Worm (Caenorhabditis elegans): ENCODE data around the gene Y38F1A.7.

Y38F1A.7 gene

ce11 chrII:13004160-13004871 lies 6.7 kb upstream of the Y38F1A.7 start (continued):
- TF ChIP-seq mab-5 (tag; optimal IDR thresholded peaks at IDR 0.05), result peak; percentile 58
- no peak for TF ChIP-seq dmd-4 (tag; optimal IDR thresholded peaks at IDR 0.05)
- no peak for TF ChIP-seq peb-1 (tag; optimal IDR thresholded peaks at IDR 0.05)
- TF ChIP-seq nhr-23 (tag; optimal IDR thresholded peaks at IDR 0.05), result no peak
- TF ChIP-seq gmeb-1 (tag; optimal IDR thresholded peaks at IDR 0.05), result peak; percentile 19
- TF ChIP-seq elt-1 (tag; optimal IDR thresholded peaks at IDR 0.05), result no peak
- no peak for TF ChIP-seq elt-3 (tag; optimal IDR thresholded peaks at IDR 0.05)
- TF ChIP-seq lin-39 (tag; optimal IDR thresholded peaks at IDR 0.05), result no peak

ce11 chrII:13003244-13003643 lies 5.6 kb upstream of the Y38F1A.7 start:
- no peak for TF ChIP-seq peb-1 (tag; optimal IDR thresholded peaks at IDR 0.05)
- TF ChIP-seq ceh-16 (tag; optimal IDR thresholded peaks at IDR 0.05), result no peak
- no peak for TF ChIP-seq nhr-21 (tag; optimal IDR thresholded peaks at IDR 0.05)
- no peak for TF ChIP-seq lin-11 (tag; optimal IDR thresholded peaks at IDR 0.05)
- peak; percentile 2 for TF ChIP-seq nhr-25 (tag; optimal IDR thresholded peaks at IDR 0.05)
- TF ChIP-seq nhr-6 (tag; optimal IDR thresholded peaks at IDR 0.05), result no peak
- TF ChIP-seq nhr-237 (tag; optimal IDR thresholded peaks at IDR 0.05), result no peak
- TF ChIP-seq fos-1 (tag; optimal IDR thresholded peaks at IDR 0.05), result no peak
- TF ChIP-seq ZK546.5 (tag; optimal IDR thresholded peaks at IDR 0.05), result no peak
- peak; percentile 17 for TF ChIP-seq sma-3 (GFP tag; optimal IDR thresholded peaks at IDR 0.05)
- no peak for TF ChIP-seq R02D3.7 (tag; optimal IDR thresholded peaks at IDR 0.05)
- no peak for TF ChIP-seq mbf-1 (tag; optimal IDR thresholded peaks at IDR 0.05)

ce11 chrII:13000753-13001152 lies 3.1 kb upstream of the Y38F1A.7 start, which contains the start of gene Y38F1A.8:
TSS of gene Y38F1A.8 (minus strand) at chrII:13000853.
- no peak for TF ChIP-seq ztf-4 (tag; optimal IDR thresholded peaks at IDR 0.05)
- no peak for TF ChIP-seq unc-55 (GFP tag; optimal IDR thresholded peaks at IDR 0.05)
- TF ChIP-seq Y55F3AM.14 (GFP tag; optimal IDR thresholded peaks at IDR 0.05), result no peak
- no peak for TF ChIP-seq sma-3 (GFP tag; optimal IDR thresholded peaks at IDR 0.05)
- no peak for TF ChIP-seq nhr-77 (tag; optimal IDR thresholded peaks at IDR 0.05)
- no peak for TF ChIP-seq nhr-12 (tag; optimal IDR thresholded peaks at IDR 0.05)
- TF ChIP-seq ama-1 (optimal IDR thresholded peaks at IDR 0.05), result no peak
- TF ChIP-seq nhr-10 (tag; optimal IDR thresholded peaks at IDR 0.05), result no peak
- no peak for TF ChIP-seq peb-1 (tag; optimal IDR thresholded peaks at IDR 0.05)
- TF ChIP-seq sem-4 (tag; optimal IDR thresholded peaks at IDR 0.05), result no peak
- no peak for TF ChIP-seq elt-1 (tag; optimal IDR thresholded peaks at IDR 0.05)
- TF ChIP-seq nhr-237 (tag; optimal IDR thresholded peaks at IDR 0.05), result no peak
- TF ChIP-seq aly-2 (tag; optimal IDR thresholded peaks at IDR 0.05), result no peak
- TF ChIP-seq nhr-6 (tag; optimal IDR thresholded peaks at IDR 0.05), result no peak
- no peak for TF ChIP-seq lin-39 (tag; optimal IDR thresholded peaks at IDR 0.05)
- no peak for TF ChIP-seq elt-3 (tag; optimal IDR thresholded peaks at IDR 0.05)

DNA sequence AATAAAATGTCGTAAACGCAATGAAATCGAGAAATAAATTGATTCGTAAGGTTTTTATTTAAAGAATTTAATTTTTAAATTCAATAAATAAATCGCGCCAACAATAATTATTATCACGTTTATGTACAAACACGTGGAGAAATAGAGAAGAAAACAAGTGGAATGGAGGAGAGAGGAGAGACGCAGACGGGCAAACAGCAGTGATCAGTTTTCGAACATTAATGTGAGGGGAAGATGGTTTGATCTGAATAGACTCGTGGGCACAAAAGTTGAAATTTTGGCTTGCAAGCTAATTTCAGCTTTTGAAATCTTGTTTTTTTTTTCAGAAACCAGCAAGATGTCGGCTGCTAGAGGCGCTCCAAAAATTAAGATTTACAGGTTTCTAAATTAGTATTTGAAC lies 1.4 kb downstream of the Y38F1A.7 start, which contains the start of gene hphd-1:
hphd-1 (minus strand) TSS at position 323 of the 400 bp plus-strand sequence.
- no peak for TF ChIP-seq nhr-23 (tag; optimal IDR thresholded peaks at IDR 0.05)
- TF ChIP-seq blmp-1 (tag; optimal IDR thresholded peaks at IDR 0.05; ENCODE audit: insufficient read depth), result no peak
- no peak for TF ChIP-seq unc-62 (GFP tag; optimal IDR thresholded peaks at IDR 0.05)
- TF ChIP-seq lin-13 (GFP tag; optimal IDR thresholded peaks at IDR 0.05), result peak; percentile 10
- peak; percentile 73 for TF ChIP-seq nhr-21 (tag; optimal IDR thresholded peaks at IDR 0.05)
- TF ChIP-seq ceh-16 (tag; optimal IDR thresholded peaks at IDR 0.05), result no peak
- TF ChIP-seq snpc-4 (tag; optimal IDR thresholded peaks at IDR 0.05), result peak; percentile 5
- TF ChIP-seq C34F6.9 (tag; optimal IDR thresholded peaks at IDR 0.05), result no peak
- peak; percentile 51 for TF ChIP-seq sma-3 (GFP tag; optimal IDR thresholded peaks at IDR 0.05)
- peak in 1 of 2 experiments; percentile 50 for TF ChIP-seq lsy-2 (tag; optimal IDR thresholded peaks at IDR 0.05)
- TF ChIP-seq sma-9 (GFP tag; optimal IDR thresholded peaks at IDR 0.05), result peak; percentile 90
- TF ChIP-seq sma-9 (tag; optimal IDR thresholded peaks at IDR 0.05), result no peak
- TF ChIP-seq F13H6.1 (tag; optimal IDR thresholded peaks at IDR 0.05), result peak; percentile 53
- peak in 1 of 2 experiments; percentile 64 for TF ChIP-seq mdl-1 (tag; optimal IDR thresholded peaks at IDR 0.05)
- peak; percentile 33 for TF ChIP-seq nhr-25 (tag; optimal IDR thresholded peaks at IDR 0.05)
- no peak for TF ChIP-seq ZK546.5 (tag; optimal IDR thresholded peaks at IDR 0.05)
- peak; percentile 80 for TF ChIP-seq crh-2 (tag; optimal IDR thresholded peaks at IDR 0.05)
- TF ChIP-seq fos-1 (tag; optimal IDR thresholded peaks at IDR 0.05), result peak; percentile 61
- TF ChIP-seq nhr-6 (tag; optimal IDR thresholded peaks at IDR 0.05), result no peak
- TF ChIP-seq gmeb-1 (tag; optimal IDR thresholded peaks at IDR 0.05), result peak; percentile 64
- TF ChIP-seq nhr-129 (tag; optimal IDR thresholded peaks at IDR 0.05), result peak; percentile 12
- no peak for TF ChIP-seq mab-5 (tag; optimal IDR thresholded peaks at IDR 0.05)

Data from whole organism, L2 larva.